Worm (Caenorhabditis elegans): ENCODE results near the gene egl-6.

DNA sequence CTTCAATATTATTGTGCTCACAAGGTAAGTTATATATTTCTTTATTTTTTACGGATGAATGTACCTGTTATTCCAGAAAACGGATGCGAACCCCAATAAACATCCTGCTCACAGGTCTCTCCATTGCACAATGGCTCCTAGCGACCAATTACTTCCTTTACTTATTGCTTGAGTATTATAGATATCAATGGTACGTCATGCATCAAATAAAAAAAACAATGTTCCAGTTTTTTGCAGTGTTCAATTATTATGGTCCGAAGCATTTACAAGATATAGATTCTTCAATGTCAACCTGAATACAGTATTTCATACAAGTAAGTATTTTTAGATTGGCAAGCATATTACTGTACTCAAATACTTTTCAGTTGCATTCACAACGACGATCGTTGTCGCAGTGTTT, 2.0 kb downstream of the egl-6 start:
- no peak for TF ChIP-seq flt-1 (GFP tag; IDR thresholded peaks at IDR 0.05)
- TF ChIP-seq ama-1 (optimal IDR thresholded peaks at IDR 0.05), result no peak
- no peak for TF ChIP-seq hmg-4 (GFP tag; optimal IDR thresholded peaks at IDR 0.05)
- no peak for TF ChIP-seq B0310.2 (tag; optimal IDR thresholded peaks at IDR 0.05)
- TF ChIP-seq pes-1 (GFP tag; IDR thresholded peaks at IDR 0.05), result no peak
- no peak for TF ChIP-seq tbx-37 (GFP tag; conservative IDR thresholded peaks at IDR 0.05)
- TF ChIP-seq sea-1 (GFP tag; conservative IDR thresholded peaks at IDR 0.05), result no peak
- no peak for TF ChIP-seq aly-1 (tag; optimal IDR thresholded peaks at IDR 0.05)
- TF ChIP-seq hmbx-1 (tag; optimal IDR thresholded peaks at IDR 0.05), result no peak
- no peak for TF ChIP-seq tbx-11 (GFP tag; IDR thresholded peaks at IDR 0.05)
- no peak for TF ChIP-seq hnd-1 (tag; optimal IDR thresholded peaks at IDR 0.05)
